Fruit fly (Drosophila melanogaster): ENCODE measurements around the gene CG12065.

The CG12065 gene

DNA sequence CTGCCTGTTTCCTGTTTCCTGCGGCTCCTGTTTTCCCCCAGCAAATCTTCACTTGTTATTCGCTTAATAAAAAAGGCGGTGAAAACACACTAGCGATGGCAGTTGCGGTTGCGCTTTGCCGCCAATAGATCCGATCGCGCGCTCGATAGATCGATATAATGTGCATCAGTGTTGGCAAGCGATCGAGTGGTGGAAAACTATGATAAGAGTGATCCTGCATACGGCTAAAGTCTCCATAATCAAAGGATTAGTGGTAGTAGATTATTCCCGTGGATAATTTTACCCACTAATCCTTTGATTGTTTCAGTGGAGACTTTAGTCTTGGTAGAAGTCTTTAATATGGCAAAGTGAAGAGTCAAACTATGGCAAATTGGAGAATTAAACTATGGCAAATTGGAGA is 32.1 kb downstream of the CG12065 start, which contains the start of gene Caf1-180 (continued):
- peak; percentile 88 for TF ChIP-seq Opbp (GFP tag; IDR thresholded peaks at IDR 0.05; ENCODE audit: partially characterized antibody)
- TF ChIP-seq gfzf (GFP tag; optimal IDR thresholded peaks at IDR 0.05) = peak; percentile 52
- TF ChIP-seq CG3065 (GFP tag; optimal IDR thresholded peaks at IDR 0.05) = no peak
- peak; percentile 96 for TF ChIP-seq CG10267 (tag; optimal IDR thresholded peaks at IDR 0.05)
- TF ChIP-seq ftz-f1 (GFP tag; optimal IDR thresholded peaks at IDR 0.05) = peak; percentile 2
- TF ChIP-seq CG12659 (GFP tag; optimal IDR thresholded peaks at IDR 0.05) = peak; percentile 35
- peak; percentile 58 for TF ChIP-seq CG15514 (GFP tag; optimal IDR thresholded peaks at IDR 0.05)
- TF ChIP-seq klu (GFP tag; IDR thresholded peaks at IDR 0.05) = no peak
- TF ChIP-seq CG3847 (GFP tag; IDR thresholded peaks at IDR 0.05) = peak; percentile 61; the same call in 1 of the 2 replicates
- TF ChIP-seq CG2129 (GFP tag; IDR thresholded peaks at IDR 0.05; ENCODE audit: partially characterized antibody) = peak; percentile 50; the same call in 1 of the 2 replicates
- TF ChIP-seq ci (GFP tag; IDR thresholded peaks at IDR 0.05) = peak; percentile 39; the same call in 1 of the 3 replicates
- peak; percentile 1 for TF ChIP-seq CG10979 (tag; optimal IDR thresholded peaks at IDR 0.05)
- no peak for TF ChIP-seq wor (GFP tag; IDR thresholded peaks at IDR 0.05)
- TF ChIP-seq row (GFP tag; IDR thresholded peaks at IDR 0.05) = peak; percentile 36; the same call in 2 of the 3 replicates
- no peak for TF ChIP-seq CG3407 (GFP tag; optimal IDR thresholded peaks at IDR 0.05)
- peak; percentile 44; the same call in 1 of the 2 replicates for TF ChIP-seq vvl (GFP tag; IDR thresholded peaks at IDR 0.05)
- no peak for TF ChIP-seq fd3F (GFP tag; optimal IDR thresholded peaks at IDR 0.05)
- peak; percentile 84 for TF ChIP-seq Med (GFP tag)
- TF ChIP-seq danr (GFP tag; IDR thresholded peaks at IDR 0.05) = no peak
- TF ChIP-seq Nf-YA (GFP tag; IDR thresholded peaks at IDR 0.05) = no peak
- no peak for TF ChIP-seq CG12769 (tag; optimal IDR thresholded peaks at IDR 0.05)
- no peak for TF ChIP-seq Hmx (GFP tag; optimal IDR thresholded peaks at IDR 0.05)
- no peak for TF ChIP-seq CG4730 (GFP tag; IDR thresholded peaks at IDR 0.05)
- peak; percentile 76 for TF ChIP-seq vnd (GFP tag; IDR thresholded peaks at IDR 0.05; ENCODE audit: partially characterized antibody)
- TF ChIP-seq CG8765 (GFP tag; IDR thresholded peaks at IDR 0.05) = no peak
- no peak for TF ChIP-seq CG5245 (GFP tag; optimal IDR thresholded peaks at IDR 0.05)
- peak; percentile 70 for TF ChIP-seq CG9932 (GFP tag; IDR thresholded peaks at IDR 0.05)
- TF ChIP-seq CG9609 (GFP tag; optimal IDR thresholded peaks at IDR 0.05) = no peak
- TF ChIP-seq CG13287 (GFP tag; IDR thresholded peaks at IDR 0.05; ENCODE audit: partially characterized antibody) = peak; percentile 83
- no peak for TF ChIP-seq Blimp-1 (GFP tag; optimal IDR thresholded peaks at IDR 0.05)
- peak; percentile 39 for TF ChIP-seq Dip3 (GFP tag; optimal IDR thresholded peaks at IDR 0.05)
- TF ChIP-seq lola (GFP tag; optimal IDR thresholded peaks at IDR 0.05) = peak in 1 of 3 experiments; percentile 17
- TF ChIP-seq CG6854 (GFP tag; optimal IDR thresholded peaks at IDR 0.05) = no peak
- TF ChIP-seq CG4820 (GFP tag; optimal IDR thresholded peaks at IDR 0.05) = peak; percentile 4
- peak; percentile 88 for TF ChIP-seq pita (GFP tag; optimal IDR thresholded peaks at IDR 0.05)
- peak; percentile 99 for TF ChIP-seq E2f1 (GFP tag; IDR thresholded peaks at IDR 0.05)
- TF ChIP-seq Hsf (GFP tag; optimal IDR thresholded peaks at IDR 0.05) = no peak
- peak; percentile 18 for TF ChIP-seq CG9876 (GFP tag; optimal IDR thresholded peaks at IDR 0.05)
- TF ChIP-seq lilli (GFP tag; optimal IDR thresholded peaks at IDR 0.05) = peak; percentile 13
- TF ChIP-seq CG2875 (GFP tag; optimal IDR thresholded peaks at IDR 0.05) = no peak
- peak; percentile 37 for TF ChIP-seq CG13624 (GFP tag; optimal IDR thresholded peaks at IDR 0.05)
- TF ChIP-seq BEAF-32 (GFP tag; optimal IDR thresholded peaks at IDR 0.05) = peak; percentile 91
- TF ChIP-seq nau (GFP tag; optimal IDR thresholded peaks at IDR 0.05) = no peak
- no peak for TF ChIP-seq CG1647 (GFP tag; optimal IDR thresholded peaks at IDR 0.05)
- TF ChIP-seq CG10462 (GFP tag; optimal IDR thresholded peaks at IDR 0.05) = no peak
- no peak for TF ChIP-seq Ravus (GFP tag; IDR thresholded peaks at IDR 0.05)
- TF ChIP-seq CG7786 (GFP tag; optimal IDR thresholded peaks at IDR 0.05) = peak; percentile 47
- no peak for TF ChIP-seq CG9437 (GFP tag; optimal IDR thresholded peaks at IDR 0.05)
- TF ChIP-seq pb (GFP tag; optimal IDR thresholded peaks at IDR 0.05) = no peak
- TF ChIP-seq trem (tag; optimal IDR thresholded peaks at IDR 0.05) = peak; percentile 67
- TF ChIP-seq CG17829 (tag; optimal IDR thresholded peaks at IDR 0.05) = peak; percentile 40

Measured in whole organism, embryonic.